Worm (Caenorhabditis elegans) whole organism, young adult: ENCODE data around the gene K01A11.3.

Experiments used
- B0019.2 ChIP-seq: fragments of 200-800 bp; sonication (Bioruptor generic); conservative IDR thresholded peaks from 2 replicates; pipeline ENCODE4 v1.3.6; 2022; ENCODE audit warnings: missing genetic modification reagents, missing genetic modification characterization, missing compliant biosample characterization
- B0261.1 ChIP-seq: sonication (generic microtip); optimal IDR thresholded peaks from 2 replicates; lab custom pipeline; 2016; ENCODE audit warnings: mild to moderate bottlenecking, missing genetic modification characterization, moderate library complexity, missing compliant biosample characterization
- F23B12.7 ChIP-seq: sonication (generic microtip); optimal IDR thresholded peaks from 2 replicates; lab custom pipeline; 2017; ENCODE audit warnings: missing genetic modification characterization, mild to moderate bottlenecking, missing compliant biosample characterization, antibody characterized with exemption, moderate library complexity; ENCODE audit not compliant: insufficient read depth
- F33H1.4 ChIP-seq: fragments of 200-800 bp; sonication (Bioruptor generic); IDR thresholded peaks from 2 replicates; pipeline ENCODE4 v1.3.6; 2022; ENCODE audit warnings: missing genetic modification reagents, missing genetic modification characterization, missing compliant biosample characterization
- F39B2.1 ChIP-seq: fragments of 200-800 bp; sonication (Bioruptor generic); IDR thresholded peaks from 2 replicates; pipeline ENCODE4 v1.3.6; 2022; ENCODE audit warnings: missing genetic modification reagents, missing genetic modification characterization, missing compliant biosample characterization
- F55B11.4 ChIP-seq: sonication (generic microtip); optimal IDR thresholded peaks from 2 replicates; lab custom pipeline; 2016; ENCODE audit warnings: missing compliant biosample characterization, missing genetic modification characterization, borderline replicate concordance; ENCODE audit not compliant: insufficient read depth
- T07F8.4 ChIP-seq: sonication (generic microtip); optimal IDR thresholded peaks from 2 replicates; lab custom pipeline; 2016; ENCODE audit warnings: mild to moderate bottlenecking, missing genetic modification characterization, moderate library complexity, missing compliant biosample characterization
- T26A5.8 ChIP-seq: sonication (generic microtip); optimal IDR thresholded peaks from 2 replicates; lab custom pipeline; 2016; ENCODE audit warnings: missing genetic modification characterization, missing compliant biosample characterization
- Y56A3A.18 ChIP-seq: fragments of 200-800 bp; sonication (Bioruptor generic); IDR thresholded peaks from 2 replicates; pipeline ENCODE4 v1.3.6; 2022; ENCODE audit warnings: missing genetic modification reagents, missing genetic modification characterization, missing compliant biosample characterization
- Y67H2A.10 ChIP-seq: fragments of 200-800 bp; sonication (Bioruptor generic); conservative IDR thresholded peaks from 2 replicates; pipeline ENCODE4 v1.3.6; 2022; ENCODE audit warnings: missing genetic modification reagents, missing genetic modification characterization, missing compliant biosample characterization
- Y79H2A.3 ChIP-seq: fragments of 200-800 bp; sonication (Bioruptor generic); conservative IDR thresholded peaks from 2 replicates; pipeline ENCODE4 v1.3.6; 2022; ENCODE audit warnings: missing genetic modification reagents, missing genetic modification characterization, missing compliant biosample characterization
- Y95B8A.8 ChIP-seq: fragments of 200-800 bp; sonication (Bioruptor generic); IDR thresholded peaks from 2 replicates; pipeline ENCODE4 v1.3.6; 2022; ENCODE audit warnings: missing genetic modification reagents, missing genetic modification characterization, missing compliant biosample characterization
- aptf-2 ChIP-seq: fragments of 200-800 bp; sonication (Bioruptor generic); conservative IDR thresholded peaks from 2 replicates; pipeline ENCODE4 v1.3.6; 2022; ENCODE audit warnings: missing genetic modification reagents, missing genetic modification characterization, missing compliant biosample characterization
- athp-1 ChIP-seq: sonication (generic microtip); optimal IDR thresholded peaks from 2 replicates; lab custom pipeline; 2017; ENCODE audit warnings: mild to moderate bottlenecking, missing genetic modification characterization, missing compliant biosample characterization
- ceh-100 ChIP-seq: fragments of 200-800 bp; sonication (Bioruptor generic); IDR thresholded peaks from 2 replicates; pipeline ENCODE4 v1.3.6; 2022; ENCODE audit warnings: missing genetic modification reagents, missing genetic modification characterization, missing compliant biosample characterization
- ceh-58 ChIP-seq: fragments of 200-800 bp; sonication (Bioruptor generic); IDR thresholded peaks from 2 replicates; pipeline ENCODE4 v1.3.6; 2022; ENCODE audit warnings: missing genetic modification characterization, missing compliant biosample characterization
- ceh-79 ChIP-seq: sonication (generic microtip); optimal IDR thresholded peaks from 2 replicates; lab custom pipeline; 2017; ENCODE audit warnings: mild to moderate bottlenecking, missing genetic modification characterization, missing compliant biosample characterization
- efl-1 ChIP-seq: fragments of 150-350 bp; optimal IDR thresholded peaks from 2 replicates; lab custom pipeline; 2014; ENCODE audit warnings: missing biosample characterization, missing genetic modification reagents, missing genetic modification characterization
- egrh-3 ChIP-seq: fragments of 200-800 bp; sonication (Bioruptor generic); IDR thresholded peaks from 2 replicates; pipeline ENCODE4 v1.3.6; 2022; ENCODE audit warnings: missing genetic modification reagents, missing genetic modification characterization, missing compliant biosample characterization
- gei-17 ChIP-seq: fragments of 200-800 bp; sonication (Bioruptor generic); optimal IDR thresholded peaks from 2 replicates; lab custom pipeline; 2018; ENCODE audit warnings: mild to moderate bottlenecking, missing genetic modification characterization, missing compliant biosample characterization
- him-1 ChIP-seq: sonication (generic microtip); optimal IDR thresholded peaks from 2 replicates; lab custom pipeline; 2016; ENCODE audit warnings: missing genotype, missing genetic modification reagents, missing genetic modification characterization, missing compliant biosample characterization
- hlh-26 ChIP-seq: fragments of 200-800 bp; sonication (Bioruptor generic); conservative IDR thresholded peaks from 2 replicates; pipeline ENCODE4 v1.3.6; 2022; ENCODE audit warnings: missing genetic modification reagents, missing genetic modification characterization, missing compliant biosample characterization
- hmg-1.2 ChIP-seq: fragments of 200-800 bp; sonication (Bioruptor generic); IDR thresholded peaks from 2 replicates; pipeline ENCODE4 v1.3.6; 2022; ENCODE audit warnings: missing genetic modification reagents, missing genetic modification characterization, missing compliant biosample characterization
- hmg-20 ChIP-seq: fragments of 200-800 bp; sonication (Bioruptor generic); IDR thresholded peaks from 2 replicates; pipeline ENCODE4 v1.3.6; 2022; ENCODE audit warnings: missing genetic modification reagents, missing genetic modification characterization, missing compliant biosample characterization
- hsf-1 ChIP-seq: fragments of 200-800 bp; sonication (Bioruptor generic); IDR thresholded peaks from 2 replicates; pipeline ENCODE4 v1.3.6; 2022; ENCODE audit warnings: missing genetic modification reagents, missing genetic modification characterization, missing compliant biosample characterization
- lag-1 ChIP-seq: fragments of 200-800 bp; sonication (Bioruptor generic); IDR thresholded peaks from 2 replicates; pipeline ENCODE4 v1.3.6; 2022; ENCODE audit warnings: missing genetic modification reagents, missing genetic modification characterization, missing compliant biosample characterization
- let-526 ChIP-seq: fragments of 200-800 bp; sonication (Bioruptor generic); IDR thresholded peaks from 2 replicates; pipeline ENCODE4 v1.3.6; 2022; ENCODE audit warnings: missing genetic modification reagents, missing genetic modification characterization, missing compliant biosample characterization
- let-607 ChIP-seq, 2 experiments: fragments of 200-800 bp in 1 of 2; sonication (Bioruptor generic) in 1 of 2; sonication (generic microtip) in 1 of 2; optimal IDR thresholded peaks; 2 replicates each; lab custom pipeline; 2016 to 2018; ENCODE audit warnings: mild to moderate bottlenecking in 2 of 2, missing compliant biosample characterization in 2 of 2, missing genetic modification characterization in 2 of 2, moderate library complexity in 2 of 2, missing genotype in 1 of 2
- lin-35 ChIP-seq, 3 experiments: fragments of 150-350 bp in 2 of 3; sonication (generic microtip) in 1 of 3; optimal IDR thresholded peaks; 2 replicates each; lab custom pipeline; 2014 to 2018; ENCODE audit warnings: missing biosample characterization in 3 of 3, missing genetic modification characterization in 3 of 3, missing genetic modification reagents in 3 of 3
- lir-1 ChIP-seq: fragments of 200-800 bp; sonication (Bioruptor generic); conservative IDR thresholded peaks from 2 replicates; pipeline ENCODE4 v1.3.6; 2022; ENCODE audit warnings: missing genetic modification reagents, missing genetic modification characterization, missing compliant biosample characterization
- lsy-27 ChIP-seq: sonication (generic microtip); optimal IDR thresholded peaks from 2 replicates; lab custom pipeline; 2017; ENCODE audit warnings: missing genetic modification characterization, mild to moderate bottlenecking, missing compliant biosample characterization, antibody characterized with exemption, missing genotype, borderline replicate concordance; ENCODE audit not compliant: insufficient read depth
- madf-10 ChIP-seq: sonication (generic microtip); optimal IDR thresholded peaks from 2 replicates; lab custom pipeline; 2016; ENCODE audit warnings: mild to moderate bottlenecking, missing genetic modification characterization, missing compliant biosample characterization
- madf-6 ChIP-seq: fragments of 200-800 bp; sonication (Bioruptor generic); IDR thresholded peaks from 2 replicates; pipeline ENCODE4 v1.3.6; 2022; ENCODE audit warnings: missing genetic modification reagents, missing genetic modification characterization, missing compliant biosample characterization
- mcd-1 ChIP-seq: fragments of 200-800 bp; sonication (Bioruptor generic); IDR thresholded peaks from 2 replicates; pipeline ENCODE4 v1.3.6; 2022; ENCODE audit warnings: missing genetic modification reagents, missing genetic modification characterization, missing compliant biosample characterization
- nfya-1 ChIP-seq: sonication (generic microtip); optimal IDR thresholded peaks from 2 replicates; lab custom pipeline; 2017; ENCODE audit warnings: antibody characterized with exemption, missing compliant biosample characterization, missing genetic modification characterization, borderline replicate concordance; ENCODE audit not compliant: insufficient read depth
- nfya-2 ChIP-seq: fragments of 200-800 bp; sonication (Bioruptor generic); IDR thresholded peaks from 2 replicates; pipeline ENCODE4 v1.3.6; 2022; ENCODE audit warnings: missing genetic modification reagents, missing genetic modification characterization, missing compliant biosample characterization
- pbrm-1 ChIP-seq: fragments of 200-800 bp; sonication (Bioruptor generic); IDR thresholded peaks from 2 replicates; pipeline ENCODE4 v1.3.6; 2022; ENCODE audit warnings: missing genetic modification reagents, missing genetic modification characterization, missing compliant biosample characterization
- rcor-1 ChIP-seq: fragments of 200-800 bp; sonication (Bioruptor generic); IDR thresholded peaks from 2 replicates; pipeline ENCODE4 v1.3.6; 2022; ENCODE audit warnings: missing genetic modification reagents, missing genetic modification characterization, missing compliant biosample characterization
- sdz-38 ChIP-seq: sonication (generic microtip); optimal IDR thresholded peaks from 2 replicates; lab custom pipeline; 2016; ENCODE audit warnings: missing genotype, missing genetic modification characterization, missing compliant biosample characterization
- somi-1 ChIP-seq: fragments of 200-800 bp; sonication (Bioruptor generic); optimal IDR thresholded peaks from 2 replicates; lab custom pipeline; 2018; ENCODE audit warnings: mild to moderate bottlenecking, missing genetic modification characterization, missing compliant biosample characterization
- sptf-2 ChIP-seq: fragments of 200-800 bp; sonication (Bioruptor generic); optimal IDR thresholded peaks from 2 replicates; lab custom pipeline; 2018; ENCODE audit warnings: mild to moderate bottlenecking, missing genetic modification characterization, missing compliant biosample characterization
- tbp1 ChIP-seq: fragments of 200-800 bp; sonication (Bioruptor generic); optimal IDR thresholded peaks from 2 replicates; lab custom pipeline; 2018; ENCODE audit warnings: mild to moderate bottlenecking, missing genetic modification characterization, missing compliant biosample characterization
- tbx-9 ChIP-seq: sonication (generic microtip); optimal IDR thresholded peaks from 2 replicates; lab custom pipeline; 2016; ENCODE audit warnings: borderline replicate concordance, missing genetic modification characterization, inconsistent platforms, missing compliant biosample characterization
- unc-62 ChIP-seq: fragments of 150-350 bp; optimal IDR thresholded peaks from 2 replicates; lab custom pipeline; 2014; ENCODE audit warnings: missing biosample characterization, missing genetic modification reagents, missing genetic modification characterization
- xnd-1 ChIP-seq: sonication (generic microtip); optimal IDR thresholded peaks from 2 replicates; lab custom pipeline; 2016; ENCODE audit warnings: missing genotype, missing genetic modification reagents, missing genetic modification characterization, missing compliant biosample characterization
- ztf-22 ChIP-seq: fragments of 200-800 bp; sonication (Bioruptor generic); optimal IDR thresholded peaks from 2 replicates; lab custom pipeline; 2018; ENCODE audit warnings: mild to moderate bottlenecking, missing genetic modification characterization, moderate library complexity, missing compliant biosample characterization
- ztf-25 ChIP-seq: fragments of 200-800 bp; sonication (Bioruptor generic); IDR thresholded peaks from 2 replicates; pipeline ENCODE4 v1.3.6; 2022; ENCODE audit warnings: missing genetic modification reagents, missing genetic modification characterization, missing compliant biosample characterization
- ztf-6 ChIP-seq: fragments of 200-800 bp; sonication (Bioruptor generic); IDR thresholded peaks from 2 replicates; pipeline ENCODE4 v1.3.6; 2022; ENCODE audit warnings: missing genetic modification reagents, missing genetic modification characterization, missing compliant biosample characterization

K01A11.3 gene

ce11 chrIII:3404354-3404913, 48.0 kb downstream of the K01A11.3 start, which contains the start of the genes npp-9 and F59A2.5 (continued):
- TF ChIP-seq lin-35 (GFP tag; optimal IDR thresholded peaks at IDR 0.05; lab: Kevin White, UChicago) (peak in 2 of 3 experiments; percentile 43 to 69), F23B12.7 (peak; percentile 14), B0019.2 (0 out of 2 replicates have a peak, but pooled peaks have one; percentile 35), madf-6 (peak; percentile 91), lsy-27 (tag; lab: Kevin White, UChicago) (no peak), somi-1 (GFP tag; lab: Kevin White, UChicago) (no peak), hlh-26 (no peak), ceh-58 (GFP tag; lab: Robert Waterston, UW) (no peak), F55B11.4 (tag; lab: Kevin White, UChicago) (no peak), ceh-100 (GFP tag; lab: Robert Waterston, UW) (no peak), madf-10 (tag; lab: Kevin White, UChicago) (no peak), hmg-20 (GFP tag; lab: Robert Waterston, UW) (no peak), ztf-25 (GFP tag; lab: Robert Waterston, UW) (no peak), egrh-3 (no peak), ztf-6 (GFP tag; lab: Robert Waterston, UW) (no peak), F39B2.1 (GFP tag; lab: Robert Waterston, UW) (no peak), tbp1 (GFP tag; lab: Kevin White, UChicago) (peak; percentile 41), efl-1 (GFP tag; lab: Kevin White, UChicago) (peak; percentile 97), T26A5.8 (tag; lab: Kevin White, UChicago) (no peak), rcor-1 (GFP tag; lab: Robert Waterston, UW) (no peak), mcd-1 (GFP tag; lab: Robert Waterston, UW) (peak; percentile 24; the same call in 1 of the 2 replicates), pbrm-1 (GFP tag; lab: Robert Waterston, UW) (no peak), ztf-22 (GFP tag; lab: Kevin White, UChicago) (no peak), Y56A3A.18 (GFP tag; lab: Robert Waterston, UW) (no peak), F33H1.4 (GFP tag; lab: Robert Waterston, UW) (peak; percentile 88), xnd-1 (tag; lab: Kevin White, UChicago) (peak; percentile 86), tbx-9 (tag; lab: Kevin White, UChicago) (no peak), nfya-2 (GFP tag; lab: Robert Waterston, UW) (no peak), nfya-1 (tag; lab: Kevin White, UChicago) (no peak), hsf-1 (no peak), B0261.1 (tag; lab: Kevin White, UChicago) (no peak), Y95B8A.8 (GFP tag; lab: Robert Waterston, UW) (0 out of 2 replicates have a peak, but pooled peaks have one; percentile 37), sptf-2 (GFP tag; lab: Kevin White, UChicago) (no peak), hmg-1.2 (GFP tag; lab: Robert Waterston, UW) (peak; percentile 34; the same call in 1 of the 2 replicates), Y67H2A.10 (GFP tag; lab: Robert Waterston, UW) (no peak), lag-1 (GFP tag; lab: Robert Waterston, UW) (no peak), athp-1 (tag; lab: Kevin White, UChicago) (no peak), ceh-79 (tag; lab: Kevin White, UChicago) (no peak), T07F8.4 (no peak), unc-62 (GFP tag; lab: Kevin White, UChicago) (no peak), lir-1 (no peak; the same call in 1 of the 2 replicates), let-607 (tag; optimal IDR thresholded peaks at IDR 0.05; lab: Kevin White, UChicago) (peak in 1 of 2 experiments; percentile 84), Y79H2A.3 (GFP tag; lab: Robert Waterston, UW) (no peak), him-1 (tag; lab: Kevin White, UChicago) (no peak), aptf-2 (no peak), gei-17 (GFP tag; lab: Kevin White, UChicago) (no peak), sdz-38 (no peak), let-526 (GFP tag; lab: Robert Waterston, UW) (no peak)
